Fruit fly (Drosophila melanogaster) whole organism, embryonic: ENCODE data around the gene mgr.

Experiments used
- Bdp1 ChIP-seq: fragments of 200-800 bp; sonication (Bioruptor generic); optimal IDR thresholded peaks from 3 replicates; lab custom pipeline; 2016; ENCODE audit warnings: missing biosample characterization, missing genetic modification characterization
- CG10267 ChIP-seq: fragments of 200-800 bp; sonication (Bioruptor generic); optimal IDR thresholded peaks from 2 replicates; lab custom pipeline; 2018; ENCODE audit warnings: missing biosample characterization, mild to moderate bottlenecking, missing genetic modification characterization, moderate library complexity
- CG11085 ChIP-seq: fragments of 200-800 bp; sonication (Bioruptor generic); IDR thresholded peaks from 2 replicates; pipeline ENCODE4 v1.3.6; 2022; ENCODE audit warnings: missing biosample characterization, missing genetic modification characterization
- CG12391 ChIP-seq: fragments of 200-800 bp; sonication (Bioruptor generic); optimal IDR thresholded peaks from 3 replicates; lab custom pipeline; 2018; ENCODE audit warnings: missing biosample characterization, mild to moderate bottlenecking, missing genetic modification characterization, moderate library complexity
- CG12744 ChIP-seq: fragments of 200-800 bp; sonication (Bioruptor generic); optimal IDR thresholded peaks from 2 replicates; lab custom pipeline; 2016; ENCODE audit warnings: missing biosample characterization, missing genetic modification characterization
- CG13287 ChIP-seq: fragments of 200-800 bp; sonication (Bioruptor generic); IDR thresholded peaks from 2 replicates; pipeline ENCODE4 v1.3.6; 2022; ENCODE audit warnings: missing biosample characterization, missing genetic modification characterization; ENCODE audit not compliant: partially characterized antibody
- CG15073 ChIP-seq: fragments of 200-800 bp; sonication (Bioruptor generic); optimal IDR thresholded peaks from 2 replicates; lab custom pipeline; 2016; ENCODE audit warnings: missing biosample characterization, missing genetic modification characterization
- CG16815 ChIP-seq: fragments of 200-800 bp; sonication (Bioruptor generic); optimal IDR thresholded peaks from 3 replicates; lab custom pipeline; 2017; ENCODE audit warnings: missing biosample characterization, mild to moderate bottlenecking, missing genetic modification characterization
- CG17328 ChIP-seq: fragments of 200-800 bp; sonication (Bioruptor generic); IDR thresholded peaks from 2 replicates; pipeline ENCODE4 v1.3.6; 2022; ENCODE audit warnings: missing biosample characterization, missing genetic modification characterization
- CG17359 ChIP-seq: fragments of 200-800 bp; sonication (Bioruptor generic); optimal IDR thresholded peaks from 3 replicates; lab custom pipeline; 2018; ENCODE audit warnings: missing biosample characterization, mild to moderate bottlenecking, missing genetic modification characterization, moderate library complexity
- CG17912 ChIP-seq: fragments of 200-800 bp; sonication (Bioruptor generic); optimal IDR thresholded peaks from 2 replicates; lab custom pipeline; 2018; ENCODE audit warnings: missing biosample characterization, mild to moderate bottlenecking, missing genetic modification characterization
- CG34376 ChIP-seq: fragments of 200-800 bp; sonication (Bioruptor generic); optimal IDR thresholded peaks from 2 replicates; lab custom pipeline; 2018; ENCODE audit warnings: missing biosample characterization, mild to moderate bottlenecking, missing genetic modification characterization
- CG4328 ChIP-seq: fragments of 200-800 bp; sonication (Bioruptor generic); optimal IDR thresholded peaks from 3 replicates; lab custom pipeline; 2017; ENCODE audit warnings: missing biosample characterization, missing genetic modification reagents, missing genetic modification characterization
- CG4424 ChIP-seq: fragments of 200-800 bp; sonication (Bioruptor generic); optimal IDR thresholded peaks from 3 replicates; lab custom pipeline; 2016; ENCODE audit warnings: missing biosample characterization, missing genetic modification characterization
- CG7987 ChIP-seq: fragments of 200-800 bp; sonication (Bioruptor generic); optimal IDR thresholded peaks from 2 replicates; lab custom pipeline; 2018; ENCODE audit warnings: missing biosample characterization, mild to moderate bottlenecking, missing genetic modification characterization, moderate library complexity
- CG9797 ChIP-seq: fragments of 200-800 bp; sonication (Bioruptor generic); optimal IDR thresholded peaks from 3 replicates; lab custom pipeline; 2018; ENCODE audit warnings: missing biosample characterization, mild to moderate bottlenecking, missing genetic modification characterization
- CrebB ChIP-seq: fragments of 200-800 bp; sonication (Bioruptor generic); optimal IDR thresholded peaks from 3 replicates; lab custom pipeline; 2018; ENCODE audit warnings: missing biosample characterization, mild to moderate bottlenecking, missing genetic modification characterization
- Dfd ChIP-seq, 2 experiments: fragments of >200 bp; optimal IDR thresholded peaks; 2 replicates each; lab custom pipeline; 2017; ENCODE audit warnings: missing biosample characterization in 2 of 2, missing genetic modification characterization in 2 of 2
- Dip2 ChIP-seq: fragments of 200-800 bp; sonication (Bioruptor generic); IDR thresholded peaks from 2 replicates; pipeline ENCODE4 v1.3.6; 2022; ENCODE audit warnings: missing biosample characterization, missing genetic modification characterization
- Dref ChIP-seq: fragments of 200-800 bp; sonication (Bioruptor generic); IDR thresholded peaks from 2 replicates; pipeline ENCODE4 v1.3.6; 2022; ENCODE audit warnings: missing biosample characterization, missing genetic modification characterization
- Ets65A ChIP-seq: fragments of 200-800 bp; sonication (Bioruptor generic); peaks from one replicate; lab custom pipeline; 2016; ENCODE audit warnings: missing biosample characterization, missing genetic modification characterization
- Fer1 ChIP-seq: fragments of 200-800 bp; sonication (Bioruptor generic); optimal IDR thresholded peaks from 2 replicates; lab custom pipeline; 2017; ENCODE audit warnings: missing biosample characterization, mild to moderate bottlenecking, missing genetic modification characterization
- HLHmδ ChIP-seq: fragments of 200-800 bp; sonication (Bioruptor generic); optimal IDR thresholded peaks from 2 replicates; lab custom pipeline; 2018; ENCODE audit warnings: missing biosample characterization, mild to moderate bottlenecking, missing genetic modification characterization, moderate library complexity
- Kr ChIP-seq: fragments of 200-800 bp; sonication (Bioruptor generic); optimal IDR thresholded peaks from 2 replicates; lab custom pipeline; 2017; ENCODE audit warnings: missing biosample characterization, mild to moderate bottlenecking, missing genetic modification characterization
- Meics ChIP-seq: fragments of 200-800 bp; sonication (Bioruptor generic); optimal IDR thresholded peaks from 2 replicates; lab custom pipeline; 2017; ENCODE audit warnings: missing biosample characterization, mild to moderate bottlenecking, missing genetic modification characterization
- NFAT ChIP-seq: fragments of 200-800 bp; sonication (Bioruptor generic); IDR thresholded peaks from 2 replicates; pipeline ENCODE4 v1.3.6; 2022; ENCODE audit warnings: missing biosample characterization, missing genetic modification characterization
- Oli ChIP-seq: fragments of 200-800 bp; sonication (Bioruptor generic); optimal IDR thresholded peaks from 2 replicates; lab custom pipeline; 2018; ENCODE audit warnings: missing biosample characterization, mild to moderate bottlenecking, missing genetic modification characterization, moderate library complexity
- Pdp1 ChIP-seq, 2 experiments: fragments of 200-800 bp; sonication (Bioruptor generic); optimal IDR thresholded peaks; 3 replicates each; lab custom pipeline; 2016; ENCODE audit warnings: missing biosample characterization in 2 of 2, missing genetic modification characterization in 2 of 2, mild to moderate bottlenecking in 1 of 2, moderate library complexity in 1 of 2
- al ChIP-seq: fragments of 200-800 bp; sonication (Bioruptor generic); IDR thresholded peaks from 2 replicates; pipeline ENCODE4 v1.3.6; 2022; ENCODE audit warnings: missing biosample characterization, missing genetic modification characterization
- ato ChIP-seq: fragments of 200-800 bp; sonication (Bioruptor generic); IDR thresholded peaks from 2 replicates; pipeline ENCODE4 v1.3.6; 2022; ENCODE audit warnings: missing biosample characterization, missing genetic modification characterization; ENCODE audit not compliant: partially characterized antibody
- br ChIP-seq: fragments of >200 bp; optimal IDR thresholded peaks from 2 replicates; lab custom pipeline; 2017
- chinmo ChIP-seq: fragments of 200-800 bp; sonication (Bioruptor generic); IDR thresholded peaks from 4 replicates; pipeline ENCODE4 v1.3.6; 2022; ENCODE audit warnings: missing biosample characterization, missing genetic modification characterization; ENCODE audit not compliant: partially characterized antibody
- chn ChIP-seq: fragments of 200-800 bp; sonication (Bioruptor generic); optimal IDR thresholded peaks from 2 replicates; lab custom pipeline; 2016; ENCODE audit warnings: missing biosample characterization, missing genetic modification characterization
- crol ChIP-seq: fragments of 200-800 bp; sonication (Bioruptor generic); IDR thresholded peaks from 2 replicates; pipeline ENCODE4 v1.3.6; 2022; ENCODE audit warnings: missing biosample characterization, missing genetic modification characterization
- crp ChIP-seq, 2 experiments: fragments of 200-800 bp; sonication (Bioruptor generic); optimal IDR thresholded peaks; 2 replicates in 1 of 2; 3 replicates in 1 of 2; lab custom pipeline; 2017; ENCODE audit warnings: missing biosample characterization in 2 of 2, missing genetic modification characterization in 2 of 2, mild to moderate bottlenecking in 1 of 2, moderate library complexity in 1 of 2
- da ChIP-seq: fragments of 200-800 bp; sonication (Bioruptor generic); optimal IDR thresholded peaks from 2 replicates; lab custom pipeline; 2016; ENCODE audit warnings: missing biosample characterization, missing genetic modification characterization
- disco-r ChIP-seq: fragments of 200-800 bp; sonication (Bioruptor generic); optimal IDR thresholded peaks from 2 replicates; lab custom pipeline; 2016; ENCODE audit warnings: missing biosample characterization, missing genetic modification characterization
- exex ChIP-seq: fragments of 200-800 bp; sonication (Bioruptor generic); optimal IDR thresholded peaks from 4 replicates; lab custom pipeline; 2018; ENCODE audit warnings: missing biosample characterization, mild to moderate bottlenecking, missing genetic modification characterization, moderate library complexity
- fru ChIP-seq: fragments of >200 bp; optimal IDR thresholded peaks from 2 replicates; lab custom pipeline; 2017
- hth ChIP-seq: fragments of >200 bp; optimal IDR thresholded peaks from 2 replicates; lab custom pipeline; 2017; ENCODE audit warnings: inconsistent platforms
- ind ChIP-seq: fragments of 200-800 bp; sonication (Bioruptor generic); optimal IDR thresholded peaks from 3 replicates; lab custom pipeline; 2016; ENCODE audit warnings: missing biosample characterization, missing genetic modification characterization
- phol ChIP-seq: fragments of 200-800 bp; sonication (Bioruptor generic); optimal IDR thresholded peaks from 3 replicates; lab custom pipeline; 2018; ENCODE audit warnings: missing biosample characterization, mild to moderate bottlenecking, missing genetic modification characterization, moderate library complexity
- pnt ChIP-seq: fragments of 200-800 bp; sonication (Bioruptor generic); optimal IDR thresholded peaks from 3 replicates; lab custom pipeline; 2016; ENCODE audit warnings: missing biosample characterization, missing genetic modification characterization
- pros ChIP-seq: fragments of 200-800 bp; sonication (Bioruptor generic); optimal IDR thresholded peaks from 3 replicates; lab custom pipeline; 2019; ENCODE audit warnings: missing biosample characterization, mild to moderate bottlenecking, missing genetic modification characterization, moderate library complexity
- ro ChIP-seq: fragments of 200-800 bp; sonication (Bioruptor generic); IDR thresholded peaks from 2 replicates; pipeline ENCODE4 v1.3.6; 2022; ENCODE audit warnings: missing biosample characterization, missing genetic modification characterization
- ssp ChIP-seq: fragments of 200-800 bp; sonication (Bioruptor generic); IDR thresholded peaks from 2 replicates; pipeline ENCODE4 v1.3.6; 2022; ENCODE audit warnings: missing biosample characterization, missing genetic modification characterization
- stc ChIP-seq: fragments of 200-800 bp; sonication (Bioruptor generic); IDR thresholded peaks from 2 replicates; pipeline ENCODE4 v1.3.6; 2022; ENCODE audit warnings: missing biosample characterization, missing genetic modification characterization
- tgo ChIP-seq: fragments of 200-800 bp; sonication (Bioruptor generic); IDR thresholded peaks from 3 replicates; pipeline ENCODE4 v1.3.6; 2022; ENCODE audit warnings: missing biosample characterization, missing genetic modification characterization
- tin ChIP-seq: fragments of 200-800 bp; sonication (Bioruptor generic); optimal IDR thresholded peaks from 3 replicates; lab custom pipeline; 2016; ENCODE audit warnings: missing biosample characterization, missing genetic modification characterization
- vfl ChIP-seq: fragments of 200-800 bp; sonication (Bioruptor generic); optimal IDR thresholded peaks from 2 replicates; lab custom pipeline; 2016; ENCODE audit warnings: missing biosample characterization, missing genetic modification characterization
- zfh2 ChIP-seq: fragments of 200-800 bp; sonication (Bioruptor generic); optimal IDR thresholded peaks from 2 replicates; lab custom pipeline; 2016; ENCODE audit warnings: missing biosample characterization, missing genetic modification characterization

mgr gene

DNA sequence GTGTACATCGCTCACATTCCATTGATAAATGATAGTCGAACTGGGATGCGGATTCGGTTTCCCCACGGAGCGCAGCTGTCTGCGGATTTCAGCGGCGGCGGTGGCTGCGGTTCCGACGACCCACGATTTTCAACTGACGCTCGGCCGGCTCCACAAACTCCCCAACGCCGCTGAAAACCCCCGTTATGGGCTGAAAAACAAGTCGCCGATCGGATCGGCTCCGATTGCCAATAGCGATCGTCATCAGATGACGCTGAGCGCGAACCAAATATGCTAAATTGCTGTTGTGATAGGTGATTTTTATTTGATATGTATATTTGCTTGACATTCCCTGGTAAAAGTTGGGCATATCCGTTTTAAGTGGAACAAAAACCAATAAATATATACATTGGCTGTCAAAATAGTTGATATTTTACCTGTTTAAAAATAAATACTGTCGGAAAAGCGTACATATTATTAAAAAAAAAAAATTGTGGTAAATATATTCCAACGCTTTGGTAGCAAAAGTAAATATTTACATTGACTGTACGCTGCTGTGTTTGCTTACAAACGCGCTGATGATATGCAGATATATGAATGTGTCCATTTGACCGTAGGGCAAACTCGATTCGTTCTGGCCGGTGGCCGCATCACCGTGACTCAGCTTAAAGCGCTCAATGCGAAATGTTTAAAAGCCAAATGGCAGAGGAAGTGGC is 44.7 kb upstream of the mgr start (continued):
- TF ChIP-seq hth (lab: Kevin White, UChicago) (no peak), CG9797 (GFP tag; lab: Kevin White, UChicago) (no peak), ssp (GFP tag; lab: Robert Waterston, UW) (no peak), Ets65A (GFP tag; lab: Kevin White, UChicago) (peak; percentile 97), Fer1 (GFP tag; lab: Kevin White, UChicago) (peak; percentile 46), CG34376 (GFP tag; lab: Kevin White, UChicago) (no peak), CG17359 (peak; percentile 47), Meics (GFP tag; lab: Kevin White, UChicago) (peak; percentile 74), chinmo (no peak), Pdp1 (GFP tag; optimal IDR thresholded peaks at IDR 0.05; lab: Kevin White, UChicago) (peak; percentile 24 to 38), Dref (GFP tag; lab: Robert Waterston, UW) (no peak), chn (GFP tag; lab: Kevin White, UChicago) (no peak), zfh2 (GFP tag; lab: Kevin White, UChicago) (peak; percentile 86), stc (GFP tag; lab: Robert Waterston, UW) (no peak), tin (GFP tag; lab: Kevin White, UChicago) (peak; percentile 32), CrebB (no peak), br (lab: Kevin White, UChicago) (no peak), Dfd (GFP tag; optimal IDR thresholded peaks at IDR 0.05; lab: Kevin White, UChicago) (no peak), disco-r (GFP tag; lab: Kevin White, UChicago) (no peak), CG17328 (GFP tag; lab: Robert Waterston, UW) (no peak), Dip2 (GFP tag; lab: Robert Waterston, UW) (0 out of 2 replicates have a peak, but pooled peaks have one; percentile 13), CG7987 (GFP tag; lab: Kevin White, UChicago) (no peak), da (GFP tag; lab: Kevin White, UChicago) (no peak), CG16815 (GFP tag; lab: Kevin White, UChicago) (peak; percentile 60), CG15073 (GFP tag; lab: Kevin White, UChicago) (no peak), vfl (GFP tag; lab: Kevin White, UChicago) (peak; percentile 12), tgo (GFP tag; lab: Robert Waterston, UW) (peak; percentile 59; the same call in 2 of the 3 replicates), crp (GFP tag; optimal IDR thresholded peaks at IDR 0.05; lab: Kevin White, UChicago) (peak in 1 of 2 experiments; percentile 4), Kr (GFP tag; lab: Kevin White, UChicago) (no peak), CG13287 (GFP tag; lab: Robert Waterston, UW) (no peak), ro (0 out of 2 replicates have a peak, but pooled peaks have one; percentile 26), NFAT (peak; percentile 39; the same call in 1 of the 2 replicates), CG12744 (GFP tag; lab: Kevin White, UChicago) (peak; percentile 33), pros (GFP tag; lab: Kevin White, UChicago) (no peak), CG11085 (GFP tag; lab: Robert Waterston, UW) (no peak), pnt (GFP tag; lab: Kevin White, UChicago) (no peak), Bdp1 (GFP tag; lab: Kevin White, UChicago) (no peak), CG17912 (GFP tag; lab: Kevin White, UChicago) (no peak), CG4424 (peak; percentile 11), crol (GFP tag; lab: Robert Waterston, UW) (no peak), HLHmδ (GFP tag; lab: Kevin White, UChicago) (no peak), al (GFP tag; lab: Robert Waterston, UW) (peak; percentile 84), CG4328 (GFP tag; lab: Kevin White, UChicago) (no peak), CG12391 (tag; lab: Kevin White, UChicago) (peak; percentile 55), ind (GFP tag; lab: Kevin White, UChicago) (peak; percentile 59), exex (tag; lab: Kevin White, UChicago) (no peak), ato (GFP tag; lab: Robert Waterston, UW) (no peak), CG10267 (tag; lab: Kevin White, UChicago) (peak; percentile 13), fru (lab: Kevin White, UChicago) (no peak), phol (tag; lab: Kevin White, UChicago) (peak; percentile 43), Oli (tag; lab: Kevin White, UChicago) (peak; percentile 61)
